Fruit fly (Drosophila melanogaster): ENCODE results near the gene CG11498.

Gene CG11498

dm6 chr3R:30191462-30191874 lies 31.2 kb upstream of the CG11498 start (continued):
- TF ChIP-seq trem (tag; optimal IDR thresholded peaks at IDR 0.05) (no peak), CG9437 (GFP tag; optimal IDR thresholded peaks at IDR 0.05) (peak; percentile 57), CG13123 (GFP tag; optimal IDR thresholded peaks at IDR 0.05) (no peak), h (optimal IDR thresholded peaks at IDR 0.05) (no peak), eyg (GFP tag; optimal IDR thresholded peaks at IDR 0.05) (peak; percentile 32), CG6654 (GFP tag; optimal IDR thresholded peaks at IDR 0.05) (no peak), Vsx1 (GFP tag; optimal IDR thresholded peaks at IDR 0.05) (no peak), Ssrp (tag; optimal IDR thresholded peaks at IDR 0.05) (peak; percentile 48), NC2β (GFP tag; optimal IDR thresholded peaks at IDR 0.05) (no peak), CG12299 (tag; optimal IDR thresholded peaks at IDR 0.05) (no peak), CG3726 (GFP tag; IDR thresholded peaks at IDR 0.05) (no peak), run (tag; optimal IDR thresholded peaks at IDR 0.05) (no peak), trh (GFP tag; optimal IDR thresholded peaks at IDR 0.05) (no peak), Hr78 (GFP tag; optimal IDR thresholded peaks at IDR 0.05) (peak in 1 of 2 experiments; percentile 33), CG34224 (GFP tag; IDR thresholded peaks at IDR 0.05; ENCODE audit: partially characterized antibody) (no peak), CG17359 (tag; optimal IDR thresholded peaks at IDR 0.05) (no peak), psq (GFP tag; optimal IDR thresholded peaks at IDR 0.05) (no peak), pan (optimal IDR thresholded peaks at IDR 0.05) (no peak), pan (GFP tag; optimal IDR thresholded peaks at IDR 0.05 in 1 of 2, IDR thresholded peaks at IDR 0.05 in 1 of 2) (no peak), CG10366 (GFP tag; IDR thresholded peaks at IDR 0.05) (no peak), repo (GFP tag; optimal IDR thresholded peaks at IDR 0.05) (peak; percentile 30), dpn (GFP tag; optimal IDR thresholded peaks at IDR 0.05) (peak in 1 of 2 experiments; percentile 55), schlank (tag; optimal IDR thresholded peaks at IDR 0.05) (no peak), CG8388 (GFP tag; optimal IDR thresholded peaks at IDR 0.05) (peak; percentile 8), tna (GFP tag; IDR thresholded peaks at IDR 0.05; ENCODE audit: partially characterized antibody) (no peak), sug (tag; optimal IDR thresholded peaks at IDR 0.05) (no peak), H2.0 (GFP tag; IDR thresholded peaks at IDR 0.05) (no peak), wdn (GFP tag; IDR thresholded peaks at IDR 0.05) (no peak), ci (GFP tag; IDR thresholded peaks at IDR 0.05) (no peak), CG14050 (GFP tag; IDR thresholded peaks at IDR 0.05) (no peak), CG11398 (GFP tag; optimal IDR thresholded peaks at IDR 0.05) (no peak), CG9817 (tag; optimal IDR thresholded peaks at IDR 0.05) (no peak), CG2120 (GFP tag; optimal IDR thresholded peaks at IDR 0.05) (peak; percentile 48), CG1832 (GFP tag; optimal IDR thresholded peaks at IDR 0.05) (no peak), CG12071 (GFP tag; optimal IDR thresholded peaks at IDR 0.05) (no peak), CG30403 (GFP tag; optimal IDR thresholded peaks at IDR 0.05) (peak; percentile 53), CG11093 (GFP tag; IDR thresholded peaks at IDR 0.05) (no peak), Trl (optimal IDR thresholded peaks at IDR 0.05) (no peak), Trl (GFP tag; optimal IDR thresholded peaks at IDR 0.05) (peak; percentile 46), ftz-f1 (GFP tag; optimal IDR thresholded peaks at IDR 0.05) (no peak), CG11085 (GFP tag; IDR thresholded peaks at IDR 0.05) (no peak), CG33557 (GFP tag; optimal IDR thresholded peaks at IDR 0.05) (no peak), sisA (GFP tag; IDR thresholded peaks at IDR 0.05) (no peak), CG10462 (GFP tag; optimal IDR thresholded peaks at IDR 0.05) (peak; percentile 12), grau (tag; optimal IDR thresholded peaks at IDR 0.05) (peak; percentile 53), CG4820 (GFP tag; optimal IDR thresholded peaks at IDR 0.05) (no peak), CrebB (tag; optimal IDR thresholded peaks at IDR 0.05) (no peak), gce (GFP tag; IDR thresholded peaks at IDR 0.05) (no peak), sim (GFP tag; IDR thresholded peaks at IDR 0.05) (no peak), gfzf (GFP tag; optimal IDR thresholded peaks at IDR 0.05) (no peak), ranshi (GFP tag; IDR thresholded peaks at IDR 0.05) (no peak), CG9727 (GFP tag; optimal IDR thresholded peaks at IDR 0.05) (peak; percentile 47), CG4707 (GFP tag; optimal IDR thresholded peaks at IDR 0.05) (no peak)
